Worm (Caenorhabditis elegans) whole organism, L4/young adult: Measurements from ENCODE around the gene bas-1.

ENCODE experiments used
- W03F9.2 ChIP-seq: fragments of 150-350 bp; optimal IDR thresholded peaks from 2 replicates; lab custom pipeline; 2014; ENCODE audit warnings: missing biosample characterization, missing genetic modification characterization
- dao-5 ChIP-seq: sonication (generic microtip); optimal IDR thresholded peaks from 2 replicates; lab custom pipeline; 2016; ENCODE audit warnings: missing genotype, missing genetic modification characterization, moderate library complexity, missing compliant biosample characterization
- him-1 ChIP-seq: sonication (generic microtip); optimal IDR thresholded peaks from 2 replicates; lab custom pipeline; 2016; ENCODE audit warnings: missing genotype, missing genetic modification reagents, missing genetic modification characterization, missing compliant biosample characterization

bas-1 gene

DNA sequence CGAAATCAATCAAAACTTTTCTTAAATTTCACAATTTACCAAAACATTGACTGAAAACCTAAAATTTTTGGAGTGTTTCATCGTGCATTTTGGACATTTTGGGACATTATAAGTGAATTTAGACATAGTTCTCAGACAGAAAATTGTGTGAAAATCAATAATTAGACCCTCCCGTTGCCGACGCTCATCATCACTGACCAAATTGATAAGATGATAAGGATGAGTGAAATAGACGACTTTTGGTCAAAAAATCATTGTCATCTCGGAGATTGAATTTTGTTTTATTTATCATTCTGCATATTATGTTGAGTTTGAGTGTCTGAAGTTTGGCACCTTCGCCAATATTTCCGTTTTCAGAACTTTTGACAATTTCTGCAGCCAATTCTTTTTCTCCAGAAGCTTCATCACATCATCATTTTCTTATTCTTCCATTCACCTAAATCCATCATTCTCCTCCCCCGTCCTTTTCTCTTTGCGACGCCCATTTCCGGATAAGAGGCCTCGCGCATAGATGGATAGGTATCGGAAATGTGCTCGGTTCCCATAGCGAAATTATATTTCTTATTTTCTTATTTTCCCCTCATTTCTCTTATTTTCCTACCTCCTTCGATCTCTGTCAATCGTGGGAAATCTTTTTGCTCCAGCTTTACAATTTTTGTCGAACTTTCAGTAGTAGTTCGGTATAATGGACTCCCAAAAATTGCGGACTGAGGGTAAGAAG lies at the start of gene bas-1:
Gene bas-1 (plus strand): TSS at position 671 of the 721 bp plus-strand sequence.
- TF ChIP-seq W03F9.2 (tag; lab: Kevin White, UChicago) (no peak), him-1 (tag; lab: Kevin White, UChicago) (no peak), dao-5 (tag; lab: Kevin White, UChicago) (no peak)

DNA sequence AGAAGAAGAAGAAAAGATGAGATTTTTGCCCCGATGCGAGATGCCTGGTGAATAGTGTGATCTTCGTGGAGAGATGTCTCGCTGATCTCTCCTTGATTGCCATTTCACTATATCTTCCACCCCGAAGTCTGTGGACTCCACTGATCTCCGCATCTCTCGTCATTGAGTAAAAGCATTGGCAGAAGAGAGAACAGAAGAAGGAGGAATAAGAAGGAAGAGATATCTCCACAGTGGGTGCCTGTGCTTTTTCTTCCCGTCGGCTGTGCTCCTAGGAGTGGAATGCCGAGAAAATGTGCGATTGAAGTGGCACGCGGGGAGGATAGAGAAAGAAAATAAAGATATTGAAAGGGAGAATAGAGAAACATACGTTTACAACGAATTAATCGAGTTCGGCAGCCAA lies 48.4 kb upstream of the bas-1 start:
- no peak for TF ChIP-seq dao-5 (tag; lab: Kevin White, UChicago)
- TF ChIP-seq W03F9.2 (tag; lab: Kevin White, UChicago), result no peak
- no peak for TF ChIP-seq him-1 (tag; lab: Kevin White, UChicago)

DNA sequence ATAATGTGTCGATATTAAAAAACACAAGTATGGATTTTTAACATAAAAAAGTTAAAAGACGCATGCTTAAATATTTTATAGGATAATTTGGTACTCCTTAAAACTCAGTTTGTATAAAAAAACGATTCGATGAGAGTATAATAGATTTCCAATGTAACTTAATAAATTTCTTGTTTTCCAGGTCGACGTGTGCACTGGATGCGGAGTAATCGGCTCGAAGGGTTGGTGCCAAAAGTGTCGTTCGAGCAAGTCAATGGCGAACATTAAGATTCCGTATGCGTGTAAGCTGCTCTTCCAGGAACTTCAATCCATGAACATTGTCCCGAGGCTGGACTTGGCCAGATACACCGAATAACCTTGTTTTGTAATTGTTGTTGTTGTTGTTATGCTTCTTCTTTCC lies 47.7 kb upstream of the bas-1 start:
- no peak for TF ChIP-seq him-1 (tag; lab: Kevin White, UChicago)
- TF ChIP-seq W03F9.2 (tag; lab: Kevin White, UChicago), result no peak
- no peak for TF ChIP-seq dao-5 (tag; lab: Kevin White, UChicago)

DNA sequence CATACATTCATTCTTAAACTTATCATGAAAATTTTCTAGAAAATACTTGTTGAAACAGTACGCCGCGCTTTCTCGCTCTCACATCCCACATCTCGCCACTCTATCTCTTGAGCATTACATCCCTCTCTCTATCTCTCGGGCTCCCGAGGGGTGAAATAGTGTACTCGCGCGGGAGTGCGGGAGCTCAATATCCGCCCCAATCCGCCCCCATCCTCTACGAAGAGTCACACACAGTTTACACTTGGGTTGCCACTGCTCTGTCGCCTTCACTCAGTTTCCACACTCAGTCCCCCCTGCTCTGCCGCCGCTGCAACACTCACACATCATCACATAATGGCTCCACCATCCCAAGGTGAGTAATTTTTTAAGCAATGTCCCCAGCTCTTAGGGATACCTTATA lies 47.3 kb upstream of the bas-1 start, which contains the start of gene mlc-3:
Gene mlc-3 (plus strand): TSS at position 227 of the 400 bp plus-strand sequence.
- TF ChIP-seq him-1 (tag; lab: Kevin White, UChicago) (no peak), dao-5 (tag; lab: Kevin White, UChicago) (no peak), W03F9.2 (tag; lab: Kevin White, UChicago) (no peak)

ce11 chrIII:5565699-5566098 lies 46.4 kb upstream of the bas-1 start:
- no peak for TF ChIP-seq dao-5 (tag; lab: Kevin White, UChicago)

DNA sequence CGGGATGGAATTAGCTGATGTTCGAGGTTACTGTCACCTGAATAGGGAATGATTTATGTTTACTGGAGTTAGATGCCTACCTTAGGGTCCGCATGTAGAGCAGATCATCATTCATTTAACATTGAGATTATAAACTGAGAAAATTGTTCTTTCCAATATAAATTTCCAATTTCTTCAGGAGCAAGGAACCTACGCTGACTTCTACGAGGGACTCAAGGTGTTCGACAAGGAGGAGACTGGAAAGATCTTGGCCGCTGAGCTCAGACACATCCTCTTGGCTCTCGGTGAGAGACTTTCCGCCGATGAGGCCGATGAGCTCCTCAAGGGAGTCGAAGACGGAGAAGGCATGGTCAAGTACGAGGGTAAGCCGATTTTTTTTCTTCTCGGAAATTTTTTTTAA lies 45.6 kb upstream of the bas-1 start:
- TF ChIP-seq W03F9.2 (tag; lab: Kevin White, UChicago), result no peak
- TF ChIP-seq dao-5 (tag; lab: Kevin White, UChicago), result no peak
- no peak for TF ChIP-seq him-1 (tag; lab: Kevin White, UChicago)

- no peak for TF ChIP-seq him-1 (tag; lab: Kevin White, UChicago)
- no peak for TF ChIP-seq dao-5 (tag; lab: Kevin White, UChicago)
- TF ChIP-seq W03F9.2 (tag; lab: Kevin White, UChicago), result no peak
Observed at ce11 chrIII:5568265-5568664, 43.8 kb upstream of the bas-1 start.

- TF ChIP-seq him-1 (tag; lab: Kevin White, UChicago) (no peak), dao-5 (tag; lab: Kevin White, UChicago) (no peak), W03F9.2 (tag; lab: Kevin White, UChicago) (no peak)
Observed at ce11 chrIII:5568679-5569078, 43.4 kb upstream of the bas-1 start, which contains the start of gene nspb-12. Gene nspb-12 (minus strand): TSS chrIII:5568779.

DNA sequence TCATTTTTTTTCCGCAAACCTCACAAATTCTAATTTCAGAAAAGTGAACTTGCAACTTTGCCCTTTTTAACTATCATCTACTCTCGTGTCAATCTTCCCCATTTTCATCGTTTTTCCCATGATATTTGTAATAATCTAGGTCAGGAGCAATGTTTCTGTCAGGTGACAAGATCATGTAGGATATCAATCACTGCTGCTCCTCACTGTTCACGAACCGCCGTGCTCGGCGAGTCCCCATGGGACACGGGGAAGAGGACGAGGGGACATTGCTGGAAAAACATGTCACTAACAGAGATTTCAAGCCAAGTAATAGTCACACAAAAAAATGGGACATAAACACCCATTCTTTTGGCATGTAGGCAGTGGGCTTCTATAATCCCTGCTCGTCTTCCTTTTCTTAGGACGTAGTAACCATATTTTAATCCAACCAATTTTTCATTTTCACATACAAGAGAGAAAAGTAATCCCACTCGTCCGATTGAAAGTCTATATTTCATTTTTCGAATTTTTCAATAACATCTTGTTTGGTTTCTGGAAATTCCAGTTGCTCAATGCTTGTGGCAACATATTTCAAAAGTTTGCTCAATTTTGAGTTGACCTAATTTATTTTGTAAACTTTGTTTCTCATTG lies 41.1 kb upstream of the bas-1 start:
- TF ChIP-seq dao-5 (tag; lab: Kevin White, UChicago), result no peak
- TF ChIP-seq W03F9.2 (tag; lab: Kevin White, UChicago), result no peak
- no peak for TF ChIP-seq him-1 (tag; lab: Kevin White, UChicago)

DNA sequence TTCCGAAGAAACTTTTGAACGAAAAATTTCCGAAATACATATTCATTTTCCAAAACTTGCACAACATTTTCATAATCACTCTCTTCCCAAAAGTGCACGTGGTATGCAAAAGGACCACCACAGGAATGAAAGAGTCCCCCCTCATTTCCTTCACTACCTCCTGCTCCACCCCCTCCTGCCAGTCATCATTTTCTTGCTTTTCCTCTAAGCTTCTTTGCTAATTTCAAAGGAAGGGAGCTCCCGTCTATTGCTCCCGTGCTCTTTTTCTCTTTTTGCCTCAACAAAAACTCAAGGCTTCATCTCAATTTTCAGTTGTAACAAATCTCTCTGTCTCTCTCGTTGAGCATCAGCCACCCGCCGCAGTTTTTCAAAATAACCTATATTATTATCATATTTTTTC lies 39.3 kb upstream of the bas-1 start:
- TF ChIP-seq dao-5 (tag; lab: Kevin White, UChicago) (no peak), W03F9.2 (tag; lab: Kevin White, UChicago) (no peak), him-1 (tag; lab: Kevin White, UChicago) (no peak)

- TF ChIP-seq him-1 (tag; lab: Kevin White, UChicago) (no peak), W03F9.2 (tag; lab: Kevin White, UChicago) (no peak), dao-5 (tag; lab: Kevin White, UChicago) (no peak)
Observed at ce11 chrIII:5573694-5574093, 38.4 kb upstream of the bas-1 start, which contains the start of gene molo-1. Gene molo-1 (plus strand): TSS chrIII:5573994.

DNA sequence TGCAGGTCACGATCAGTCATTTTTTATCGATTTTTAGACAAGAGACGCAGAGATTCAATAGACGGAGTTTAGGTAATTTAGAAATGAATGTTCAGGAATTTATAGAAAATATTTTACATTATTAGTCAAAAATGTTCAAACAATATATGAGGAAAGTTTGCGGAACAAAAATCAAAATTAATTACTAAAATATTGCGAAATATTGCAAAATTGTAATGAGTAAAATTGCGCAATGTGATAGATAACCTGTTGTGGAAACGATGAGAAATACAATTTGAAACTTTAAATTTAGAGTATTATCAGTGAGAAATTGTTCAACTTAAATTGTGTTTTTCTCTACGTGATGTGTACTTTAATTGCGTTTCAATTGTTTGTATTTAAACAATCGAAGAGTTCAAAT lies 31.0 kb upstream of the bas-1 start, which contains the start of gene F56D2.5:
Gene F56D2.5 (minus strand): TSS at position 371 of the 400 bp plus-strand sequence.
- no peak for TF ChIP-seq dao-5 (tag; lab: Kevin White, UChicago)
- no peak for TF ChIP-seq him-1 (tag; lab: Kevin White, UChicago)
- TF ChIP-seq W03F9.2 (tag; lab: Kevin White, UChicago), result no peak

- TF ChIP-seq W03F9.2 (tag; lab: Kevin White, UChicago), result no peak
- no peak for TF ChIP-seq dao-5 (tag; lab: Kevin White, UChicago)
- no peak for TF ChIP-seq him-1 (tag; lab: Kevin White, UChicago)
Observed at ce11 chrIII:5582766-5583165, 29.3 kb upstream of the bas-1 start, which contains the start of the genes F56D2.8 and uev-2. Gene F56D2.8 (minus strand): TSS chrIII:5582866. Gene uev-2 (plus strand): TSS chrIII:5583125.
